Worm (Caenorhabditis elegans): ENCODE results near the gene cpg-19.

Gene cpg-19

DNA sequence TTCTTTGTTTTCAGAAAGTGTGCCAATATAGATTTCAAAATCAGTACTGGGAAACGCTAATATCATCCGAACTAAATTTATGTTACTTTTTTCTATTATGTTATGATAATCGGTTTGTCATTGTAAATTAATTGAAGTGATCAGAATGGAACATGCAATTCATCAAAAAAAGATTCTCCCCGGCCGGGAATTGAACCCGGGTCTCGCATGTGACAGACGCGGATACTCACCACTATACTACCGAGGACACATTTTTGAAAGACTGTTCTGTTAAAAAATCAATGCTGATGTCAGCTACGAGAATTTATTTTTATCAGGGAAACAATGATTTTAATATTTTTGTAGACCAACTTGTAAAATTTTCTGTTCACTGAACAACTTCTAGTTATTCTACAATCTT, 2.4 kb upstream of the cpg-19 start:
- TF ChIP-seq sma-3 (GFP tag; optimal IDR thresholded peaks at IDR 0.05) (peak; percentile 53), nhr-237 (tag; optimal IDR thresholded peaks at IDR 0.05) (no peak), crh-2 (tag; optimal IDR thresholded peaks at IDR 0.05) (peak; percentile 35), blmp-1 (tag; optimal IDR thresholded peaks at IDR 0.05; ENCODE audit: insufficient read depth) (no peak), snpc-4 (tag; optimal IDR thresholded peaks at IDR 0.05) (no peak), nhr-21 (tag; optimal IDR thresholded peaks at IDR 0.05) (peak; percentile 32), sma-9 (GFP tag; optimal IDR thresholded peaks at IDR 0.05) (peak; percentile 6), sma-9 (tag; optimal IDR thresholded peaks at IDR 0.05) (no peak), fos-1 (tag; optimal IDR thresholded peaks at IDR 0.05) (peak; percentile 33)

DNA sequence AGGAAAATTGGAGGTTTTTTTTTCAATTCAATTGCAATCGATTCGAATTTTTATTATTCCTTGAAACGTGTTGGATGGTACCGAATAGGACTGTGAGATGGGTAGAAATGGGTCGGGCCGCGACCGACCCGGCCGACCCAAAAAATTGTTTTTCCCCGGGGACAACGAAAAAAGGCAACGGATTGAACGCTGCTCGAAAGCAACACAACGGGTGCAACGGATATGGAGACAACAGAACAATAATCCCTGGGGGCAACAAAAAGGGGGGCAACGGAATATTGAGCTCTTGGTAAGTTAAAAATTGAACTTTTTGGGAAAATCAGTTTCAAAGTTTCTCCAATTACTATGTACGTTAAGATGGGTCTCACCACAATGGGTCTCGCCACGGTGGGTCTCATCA, 1.7 kb downstream of the cpg-19 start:
- no peak for TF ChIP-seq Y55F3AM.14 (GFP tag; optimal IDR thresholded peaks at IDR 0.05)
- TF ChIP-seq egl-27 (tag; optimal IDR thresholded peaks at IDR 0.05): no peak

- no peak for TF ChIP-seq sem-4 (tag; optimal IDR thresholded peaks at IDR 0.05)
- TF ChIP-seq ztf-1 (GFP tag; conservative IDR thresholded peaks at IDR 0.05): no peak
- TF ChIP-seq unc-39 (tag; optimal IDR thresholded peaks at IDR 0.05): no peak
- no peak for TF ChIP-seq ztf-4 (tag; optimal IDR thresholded peaks at IDR 0.05)
- TF ChIP-seq lsy-2 (tag; optimal IDR thresholded peaks at IDR 0.05): no peak
- TF ChIP-seq R02D3.7 (tag; optimal IDR thresholded peaks at IDR 0.05): no peak
- TF ChIP-seq lin-39 (tag; optimal IDR thresholded peaks at IDR 0.05): no peak
- TF ChIP-seq lin-13 (GFP tag; optimal IDR thresholded peaks at IDR 0.05): no peak
- no peak for TF ChIP-seq snpc-4 (tag; optimal IDR thresholded peaks at IDR 0.05)
- TF ChIP-seq nhr-12 (tag; optimal IDR thresholded peaks at IDR 0.05): no peak
- TF ChIP-seq mab-5 (tag; optimal IDR thresholded peaks at IDR 0.05): no peak
- no peak for TF ChIP-seq Y55F3AM.14 (GFP tag; optimal IDR thresholded peaks at IDR 0.05)
- TF ChIP-seq C34F6.9 (tag; optimal IDR thresholded peaks at IDR 0.05): no peak
- no peak for TF ChIP-seq ZK546.5 (tag; optimal IDR thresholded peaks at IDR 0.05)
- no peak for TF ChIP-seq alr-1 (tag; optimal IDR thresholded peaks at IDR 0.05)
- TF ChIP-seq skn-1 (tag; optimal IDR thresholded peaks at IDR 0.05): no peak
- TF ChIP-seq nhr-10 (tag; optimal IDR thresholded peaks at IDR 0.05): no peak
- TF ChIP-seq nhr-237 (tag; optimal IDR thresholded peaks at IDR 0.05): no peak
- no peak for TF ChIP-seq nhr-23 (tag; optimal IDR thresholded peaks at IDR 0.05)
- TF ChIP-seq ama-1 (optimal IDR thresholded peaks at IDR 0.05): no peak
Observed at ce11 chrX:16625078-16625808, 3.6 kb downstream of the cpg-19 start.

DNA sequence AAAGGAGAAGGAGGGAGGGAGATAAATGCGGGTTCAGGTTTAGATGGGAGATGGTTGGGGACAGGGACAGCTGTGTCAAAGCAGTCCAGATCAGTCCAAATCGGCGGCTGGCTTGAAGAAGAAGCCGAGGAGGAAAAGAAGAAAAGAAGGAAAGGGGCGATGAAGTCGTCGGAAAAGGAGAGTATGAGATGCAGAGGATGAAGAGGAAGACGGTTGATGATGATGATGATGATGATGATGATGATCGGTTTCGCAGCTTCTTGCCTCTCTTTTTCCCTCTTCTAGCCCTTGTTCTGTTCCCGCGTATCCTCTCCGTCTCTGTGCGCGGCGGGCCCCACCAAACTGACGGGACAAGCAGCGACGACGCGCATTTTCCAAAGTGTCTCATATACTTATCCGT, 5.2 kb downstream of the cpg-19 start:
- TF ChIP-seq ama-1 (optimal IDR thresholded peaks at IDR 0.05) (no peak), mdl-1 (tag; optimal IDR thresholded peaks at IDR 0.05) (no peak), lin-39 (tag; optimal IDR thresholded peaks at IDR 0.05) (no peak), sem-4 (tag; optimal IDR thresholded peaks at IDR 0.05) (no peak), nhr-25 (tag; optimal IDR thresholded peaks at IDR 0.05) (no peak), gmeb-1 (tag; optimal IDR thresholded peaks at IDR 0.05) (no peak), sma-3 (GFP tag; optimal IDR thresholded peaks at IDR 0.05) (no peak), snpc-4 (tag; optimal IDR thresholded peaks at IDR 0.05) (no peak), skn-1 (tag; optimal IDR thresholded peaks at IDR 0.05) (no peak), nhr-11 (tag; optimal IDR thresholded peaks at IDR 0.05) (no peak), sma-9 (GFP tag; optimal IDR thresholded peaks at IDR 0.05) (no peak), sma-9 (tag; optimal IDR thresholded peaks at IDR 0.05) (no peak), fos-1 (tag; optimal IDR thresholded peaks at IDR 0.05) (no peak), lin-13 (GFP tag; optimal IDR thresholded peaks at IDR 0.05) (no peak), zag-1 (tag; optimal IDR thresholded peaks at IDR 0.05) (no peak)

DNA sequence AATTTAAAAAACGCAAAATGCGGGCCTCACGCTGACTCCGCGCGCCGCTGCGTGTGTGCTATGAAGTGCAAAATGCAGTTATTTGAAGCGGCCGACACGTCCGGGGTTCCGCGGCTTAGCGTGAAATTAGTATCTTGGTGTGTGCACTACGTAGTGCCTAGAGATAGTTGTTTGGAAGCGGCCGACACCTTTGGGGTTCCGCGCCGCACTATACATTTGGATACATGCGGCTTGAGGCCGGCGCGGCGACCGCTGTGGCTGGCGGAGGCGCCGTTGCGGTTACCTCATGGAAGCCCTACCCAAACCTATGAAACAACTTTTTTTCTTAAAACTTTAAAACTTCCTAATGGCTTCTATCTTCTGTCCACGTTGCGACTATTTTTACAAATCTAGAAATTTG, 7.6 kb downstream of the cpg-19 start:
- TF ChIP-seq snpc-4 (tag; optimal IDR thresholded peaks at IDR 0.05) (peak; percentile 78), dmd-4 (tag; optimal IDR thresholded peaks at IDR 0.05) (no peak), nhr-21 (tag; optimal IDR thresholded peaks at IDR 0.05) (no peak), zag-1 (tag; optimal IDR thresholded peaks at IDR 0.05) (no peak)
